Fruit fly (Drosophila melanogaster): ENCODE data around the gene glo.

Gene glo

dm6 chr3R:11805584-11805983, 13.6 kb downstream of the glo start:
- TF ChIP-seq insv (optimal IDR thresholded peaks at IDR 0.05) (no peak), psq (optimal IDR thresholded peaks at IDR 0.05) (no peak), h (optimal IDR thresholded peaks at IDR 0.05) (no peak), ttk (optimal IDR thresholded peaks at IDR 0.05) (no peak), Myc (optimal IDR thresholded peaks at IDR 0.05) (no peak), Sin3A (optimal IDR thresholded peaks at IDR 0.05) (no peak)

dm6 chr3R:11796780-11797179, 22.4 kb downstream of the glo start, which contains the start of gene Sbf:
Sbf (minus strand) TSS chr3R:11796948.
- TF ChIP-seq Sin3A (optimal IDR thresholded peaks at IDR 0.05) (no peak), insv (optimal IDR thresholded peaks at IDR 0.05) (no peak), h (optimal IDR thresholded peaks at IDR 0.05) (no peak), psq (optimal IDR thresholded peaks at IDR 0.05) (no peak), ttk (optimal IDR thresholded peaks at IDR 0.05) (no peak), Myc (optimal IDR thresholded peaks at IDR 0.05) (no peak)

- no peak for TF ChIP-seq Myc (optimal IDR thresholded peaks at IDR 0.05)
- no peak for TF ChIP-seq h (optimal IDR thresholded peaks at IDR 0.05)
- no peak for TF ChIP-seq insv (optimal IDR thresholded peaks at IDR 0.05)
- no peak for TF ChIP-seq ttk (optimal IDR thresholded peaks at IDR 0.05)
- TF ChIP-seq psq (optimal IDR thresholded peaks at IDR 0.05), result no peak
- TF ChIP-seq Sin3A (optimal IDR thresholded peaks at IDR 0.05), result no peak
Observed at dm6 chr3R:11786695-11787226, 32.5 kb downstream of the glo start, which contains the start of the genes prd1 and HisCl1. prd1 (minus strand) TSS chr3R:11787014. HisCl1 (plus strand) TSS chr3R:11787176.

dm6 chr3R:11780181-11780688, 39.0 kb downstream of the glo start:
- TF ChIP-seq psq (optimal IDR thresholded peaks at IDR 0.05), result no peak

dm6 chr3R:11779357-11780018, 39.7 kb downstream of the glo start:
- no peak for TF ChIP-seq ttk (optimal IDR thresholded peaks at IDR 0.05)
- TF ChIP-seq h (optimal IDR thresholded peaks at IDR 0.05), result no peak
- no peak for TF ChIP-seq Sin3A (optimal IDR thresholded peaks at IDR 0.05)
- TF ChIP-seq insv (optimal IDR thresholded peaks at IDR 0.05), result no peak
- TF ChIP-seq Myc (optimal IDR thresholded peaks at IDR 0.05), result no peak
- TF ChIP-seq psq (optimal IDR thresholded peaks at IDR 0.05), result no peak

dm6 chr3R:11778879-11779278, 40.3 kb downstream of the glo start:
- TF ChIP-seq Myc (optimal IDR thresholded peaks at IDR 0.05), result no peak
- TF ChIP-seq psq (optimal IDR thresholded peaks at IDR 0.05), result no peak
- no peak for TF ChIP-seq h (optimal IDR thresholded peaks at IDR 0.05)
- TF ChIP-seq Sin3A (optimal IDR thresholded peaks at IDR 0.05), result no peak

- TF ChIP-seq h (optimal IDR thresholded peaks at IDR 0.05) (no peak), Myc (optimal IDR thresholded peaks at IDR 0.05) (no peak), ttk (optimal IDR thresholded peaks at IDR 0.05) (no peak), psq (optimal IDR thresholded peaks at IDR 0.05) (no peak), insv (optimal IDR thresholded peaks at IDR 0.05) (no peak), Sin3A (optimal IDR thresholded peaks at IDR 0.05) (no peak)
Observed at dm6 chr3R:11778012-11778865, 41.0 kb downstream of the glo start.

- no peak for TF ChIP-seq psq (optimal IDR thresholded peaks at IDR 0.05)
- TF ChIP-seq Sin3A (optimal IDR thresholded peaks at IDR 0.05), result no peak
- no peak for TF ChIP-seq ttk (optimal IDR thresholded peaks at IDR 0.05)
- TF ChIP-seq h (optimal IDR thresholded peaks at IDR 0.05), result no peak
- no peak for TF ChIP-seq Myc (optimal IDR thresholded peaks at IDR 0.05)
- no peak for TF ChIP-seq insv (optimal IDR thresholded peaks at IDR 0.05)
Observed at dm6 chr3R:11777058-11777457, 42.2 kb downstream of the glo start.

- TF ChIP-seq ttk (optimal IDR thresholded peaks at IDR 0.05) (no peak), Myc (optimal IDR thresholded peaks at IDR 0.05) (no peak), h (optimal IDR thresholded peaks at IDR 0.05) (no peak), psq (optimal IDR thresholded peaks at IDR 0.05) (no peak), insv (optimal IDR thresholded peaks at IDR 0.05) (no peak)
Observed at dm6 chr3R:11776068-11776767, 43.0 kb downstream of the glo start.

- TF ChIP-seq h (optimal IDR thresholded peaks at IDR 0.05), result no peak
- TF ChIP-seq insv (optimal IDR thresholded peaks at IDR 0.05), result no peak
- TF ChIP-seq psq (optimal IDR thresholded peaks at IDR 0.05), result no peak
- TF ChIP-seq ttk (optimal IDR thresholded peaks at IDR 0.05), result no peak
- no peak for TF ChIP-seq Sin3A (optimal IDR thresholded peaks at IDR 0.05)
- TF ChIP-seq Myc (optimal IDR thresholded peaks at IDR 0.05), result no peak
Observed at dm6 chr3R:11775207-11775606, 44.0 kb downstream of the glo start.

dm6 chr3R:11773999-11774397, 45.2 kb downstream of the glo start:
- TF ChIP-seq h (optimal IDR thresholded peaks at IDR 0.05), result no peak
- TF ChIP-seq psq (optimal IDR thresholded peaks at IDR 0.05), result no peak

All from Kc167 (cell line).